Worm (Caenorhabditis elegans): Measurements from ENCODE around the gene T28D6.7.
A peak's percentile ranks its signal among the peaks of the same experiment; 100 is the strongest.

DNA sequence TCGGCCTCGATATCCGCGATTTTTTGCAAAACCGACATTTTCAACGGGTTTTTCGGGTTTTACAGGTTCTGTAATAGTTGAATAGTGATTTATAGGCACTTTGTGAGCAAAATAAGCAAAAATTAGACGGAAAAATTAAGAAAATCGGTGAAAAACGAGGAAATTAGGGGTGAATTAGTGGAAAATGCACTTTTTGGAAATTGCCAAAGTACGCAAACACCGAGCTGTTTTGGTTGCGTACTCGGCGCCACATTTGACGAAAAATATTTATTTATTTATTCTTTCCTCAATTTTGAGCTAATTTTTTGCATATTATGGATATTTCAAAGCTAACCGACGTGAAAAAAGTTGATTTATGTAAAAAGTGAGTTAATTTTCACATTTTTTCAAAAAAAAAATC is 3.2 kb downstream of the T28D6.7 start, which contains the start of the genes T28D6.6 and pen-2:
- TF ChIP-seq W03F9.2 (tag; optimal IDR thresholded peaks at IDR 0.05) (no peak), dao-5 (tag; optimal IDR thresholded peaks at IDR 0.05) (no peak), him-1 (tag; optimal IDR thresholded peaks at IDR 0.05) (peak; percentile 20)
